Worm (Caenorhabditis elegans) whole organism, mixed stage, embryonic: ENCODE measurements around the gene C17H11.6.

Source experiments
- M03D4.4 ChIP-seq: sonication (generic microtip); optimal IDR thresholded peaks from 2 replicates; lab custom pipeline; 2017; ENCODE audit warnings: mild to moderate bottlenecking, missing genetic modification characterization, missing compliant biosample characterization
- bed-3 ChIP-seq: fragments of 200-800 bp; sonication (Bioruptor generic); optimal IDR thresholded peaks from 3 replicates; lab custom pipeline; 2018; ENCODE audit warnings: mild to moderate bottlenecking, missing genetic modification characterization, moderate library complexity, missing compliant biosample characterization
- blmp-1 ChIP-seq: fragments of 150-350 bp; optimal IDR thresholded peaks from 2 replicates; lab custom pipeline; 2014; ENCODE audit warnings: missing biosample characterization, missing genetic modification characterization
- ceh-39 ChIP-seq: fragments of 150-350 bp; optimal IDR thresholded peaks from 2 replicates; lab custom pipeline; 2014; ENCODE audit warnings: missing biosample characterization, missing genetic modification characterization
- ceh-43 ChIP-seq: fragments of 200-800 bp; sonication (Bioruptor generic); optimal IDR thresholded peaks from 2 replicates; lab custom pipeline; 2018; ENCODE audit warnings: mild to moderate bottlenecking, missing genetic modification characterization, moderate library complexity, missing compliant biosample characterization
- ceh-83 ChIP-seq: fragments of 200-800 bp; sonication (Bioruptor generic); optimal IDR thresholded peaks from 2 replicates; lab custom pipeline; 2018; ENCODE audit warnings: mild to moderate bottlenecking, missing genetic modification characterization, missing compliant biosample characterization
- ces-1 ChIP-seq: fragments of 150-350 bp; optimal IDR thresholded peaks from 2 replicates; lab custom pipeline; 2014; ENCODE audit warnings: missing biosample characterization, missing genetic modification reagents, missing genetic modification characterization
- cnd-1 ChIP-seq: fragments of 200-800 bp; sonication (Bioruptor generic); optimal IDR thresholded peaks from 2 replicates; lab custom pipeline; 2018; ENCODE audit warnings: mild to moderate bottlenecking, missing genetic modification characterization, missing compliant biosample characterization
- drap-1 ChIP-seq: fragments of 200-800 bp; sonication (Bioruptor generic); optimal IDR thresholded peaks from 3 replicates; lab custom pipeline; 2018; ENCODE audit warnings: mild to moderate bottlenecking, missing genetic modification characterization, missing compliant biosample characterization
- elt-1 ChIP-seq: sonication (generic microtip); optimal IDR thresholded peaks from 2 replicates; lab custom pipeline; 2017; ENCODE audit warnings: missing genetic modification characterization, mild to moderate bottlenecking, missing compliant biosample characterization, antibody characterized with exemption, moderate library complexity, borderline replicate concordance; ENCODE audit not compliant: insufficient read depth
- elt-3 ChIP-seq: fragments of 150-350 bp; optimal IDR thresholded peaks from 2 replicates; lab custom pipeline; 2014; ENCODE audit warnings: missing biosample characterization, missing genetic modification characterization
- flh-1 ChIP-seq: fragments of 200-800 bp; sonication (Bioruptor generic); optimal IDR thresholded peaks from 2 replicates; lab custom pipeline; 2018; ENCODE audit warnings: mild to moderate bottlenecking, missing genetic modification characterization, moderate library complexity, missing compliant biosample characterization
- ham-2 ChIP-seq: fragments of 200-800 bp; sonication (Bioruptor generic); optimal IDR thresholded peaks from 2 replicates; lab custom pipeline; 2018; ENCODE audit warnings: mild to moderate bottlenecking, missing genetic modification characterization, missing compliant biosample characterization
- hlh-1 ChIP-seq: fragments of 150-350 bp; optimal IDR thresholded peaks from 2 replicates; lab custom pipeline; 2014; ENCODE audit warnings: missing biosample characterization, missing genetic modification reagents, missing genetic modification characterization
- lin-13 ChIP-seq: fragments of 150-350 bp; optimal IDR thresholded peaks from 2 replicates; lab custom pipeline; 2014; ENCODE audit warnings: missing biosample characterization, missing genetic modification characterization
- lin-32 ChIP-seq: fragments of 200-800 bp; sonication (Bioruptor generic); optimal IDR thresholded peaks from 2 replicates; lab custom pipeline; 2018; ENCODE audit warnings: mild to moderate bottlenecking, missing genetic modification characterization, missing compliant biosample characterization
- lsy-2 ChIP-seq: fragments of 150-350 bp; optimal IDR thresholded peaks from 2 replicates; lab custom pipeline; 2014; ENCODE audit warnings: missing biosample characterization, missing genetic modification characterization
- mab-5 ChIP-seq: fragments of 150-350 bp; optimal IDR thresholded peaks from 2 replicates; lab custom pipeline; 2014; ENCODE audit warnings: missing biosample characterization, missing genetic modification characterization
- mep-1 ChIP-seq: fragments of 150-350 bp; optimal IDR thresholded peaks from 2 replicates; lab custom pipeline; 2017; ENCODE audit warnings: missing biosample characterization, missing genetic modification reagents, missing genetic modification characterization, inconsistent platforms
- mls-2 ChIP-seq: sonication (generic microtip); optimal IDR thresholded peaks from 2 replicates; lab custom pipeline; 2016; ENCODE audit warnings: mild to moderate bottlenecking, missing genetic modification characterization, moderate library complexity, missing compliant biosample characterization
- nhr-12 ChIP-seq: fragments of 150-350 bp; optimal IDR thresholded peaks from 2 replicates; lab custom pipeline; 2014; ENCODE audit warnings: missing biosample characterization, missing genetic modification characterization
- nhr-2 ChIP-seq: fragments of 150-350 bp; optimal IDR thresholded peaks from 2 replicates; lab custom pipeline; 2014; ENCODE audit warnings: missing biosample characterization, missing genetic modification characterization
- nhr-237 ChIP-seq: fragments of 150-350 bp; optimal IDR thresholded peaks from 2 replicates; lab custom pipeline; 2014; ENCODE audit warnings: missing biosample characterization, missing genetic modification characterization
- nhr-28 ChIP-seq: fragments of 150-350 bp; optimal IDR thresholded peaks from 2 replicates; lab custom pipeline; 2014; ENCODE audit warnings: missing biosample characterization, missing genetic modification characterization
- pha-4 ChIP-seq: fragments of 150-350 bp; optimal IDR thresholded peaks from 2 replicates; lab custom pipeline; 2018; ENCODE audit warnings: missing biosample characterization, missing genetic modification reagents, missing genetic modification characterization
- snpc-4 ChIP-seq: fragments of 150-350 bp; optimal IDR thresholded peaks from 2 replicates; lab custom pipeline; 2014; ENCODE audit warnings: missing biosample characterization, missing genetic modification characterization
- sptf-1 ChIP-seq: sonication (generic microtip); optimal IDR thresholded peaks from 2 replicates; lab custom pipeline; 2017; ENCODE audit warnings: mild to moderate bottlenecking, missing genetic modification characterization, moderate library complexity, missing compliant biosample characterization
- tbx-8 ChIP-seq: fragments of 200-800 bp; sonication (Bioruptor generic); optimal IDR thresholded peaks from 2 replicates; lab custom pipeline; 2018; ENCODE audit warnings: mild to moderate bottlenecking, missing genetic modification characterization, moderate library complexity, missing compliant biosample characterization
- unc-120 ChIP-seq: sonication (generic microtip); optimal IDR thresholded peaks from 2 replicates; lab custom pipeline; 2017; ENCODE audit warnings: missing genetic modification characterization, missing compliant biosample characterization; ENCODE audit not compliant: poor library complexity, severe bottlenecking
- unc-39 ChIP-seq: fragments of 150-350 bp; optimal IDR thresholded peaks from 2 replicates; lab custom pipeline; 2014; ENCODE audit warnings: missing biosample characterization, missing genetic modification characterization
- unc-62 ChIP-seq: fragments of 150-350 bp; optimal IDR thresholded peaks from 2 replicates; lab custom pipeline; 2014; ENCODE audit warnings: missing biosample characterization, missing genetic modification reagents, missing genetic modification characterization
- zip-8 ChIP-seq: fragments of 150-350 bp; optimal IDR thresholded peaks from 2 replicates; lab custom pipeline; 2014; ENCODE audit warnings: missing biosample characterization, missing genetic modification characterization
- ztf-11 ChIP-seq: fragments of 150-350 bp; optimal IDR thresholded peaks from 2 replicates; lab custom pipeline; 2014; ENCODE audit warnings: missing biosample characterization, missing genetic modification characterization

C17H11.6 gene

ce11 chrX:8203684-8204083 is at the start of gene C17H11.6:
TSS of gene C17H11.6 (minus strand) at chrX:8203784.
- TF ChIP-seq nhr-12 (no peak), ceh-39 (tag; lab: Kevin White, UChicago) (no peak), elt-1 (tag; lab: Kevin White, UChicago) (no peak), ceh-43 (no peak), unc-62 (GFP tag; lab: Kevin White, UChicago) (no peak), pha-4 (tag; lab: Kevin White, UChicago) (no peak), bed-3 (GFP tag; lab: Kevin White, UChicago) (no peak), nhr-2 (tag; lab: Kevin White, UChicago) (no peak), unc-120 (tag; lab: Kevin White, UChicago) (no peak), lsy-2 (tag; lab: Kevin White, UChicago) (no peak), tbx-8 (GFP tag; lab: Kevin White, UChicago) (no peak), M03D4.4 (tag; lab: Kevin White, UChicago) (no peak), sptf-1 (tag; lab: Kevin White, UChicago) (no peak), nhr-28 (tag; lab: Kevin White, UChicago) (no peak), mab-5 (tag; lab: Kevin White, UChicago) (no peak), ztf-11 (tag; lab: Kevin White, UChicago) (no peak), lin-13 (tag; lab: Kevin White, UChicago) (no peak), nhr-237 (tag; lab: Kevin White, UChicago) (no peak), hlh-1 (no peak)

ce11 chrX:8252293-8252692 is 48.7 kb upstream of the C17H11.6 start, which contains the start of gene M60.6:
TSS of gene M60.6 (minus strand) at chrX:8252458.
- no peak for TF ChIP-seq tbx-8 (GFP tag; lab: Kevin White, UChicago)
- peak; percentile 57 for TF ChIP-seq ces-1 (GFP tag; lab: Kevin White, UChicago)
- TF ChIP-seq hlh-1 = no peak
- TF ChIP-seq ham-2 = peak; percentile 49
- no peak for TF ChIP-seq elt-1 (tag; lab: Kevin White, UChicago)

ce11 chrX:8247088-8247487 is 43.5 kb upstream of the C17H11.6 start:
- TF ChIP-seq pha-4 (tag; lab: Kevin White, UChicago) (no peak), lsy-2 (tag; lab: Kevin White, UChicago) (no peak), ceh-83 (GFP tag; lab: Kevin White, UChicago) (no peak), unc-120 (tag; lab: Kevin White, UChicago) (no peak), nhr-28 (tag; lab: Kevin White, UChicago) (no peak), blmp-1 (tag; lab: Kevin White, UChicago) (no peak), mep-1 (tag; lab: Kevin White, UChicago) (no peak), cnd-1 (tag; lab: Kevin White, UChicago) (no peak), bed-3 (GFP tag; lab: Kevin White, UChicago) (no peak), ceh-43 (no peak), lin-13 (tag; lab: Kevin White, UChicago) (no peak), lin-32 (GFP tag; lab: Kevin White, UChicago) (no peak), drap-1 (GFP tag; lab: Kevin White, UChicago) (no peak), nhr-237 (tag; lab: Kevin White, UChicago) (no peak), flh-1 (GFP tag; lab: Kevin White, UChicago) (no peak), elt-1 (tag; lab: Kevin White, UChicago) (no peak), mls-2 (tag; lab: Kevin White, UChicago) (no peak), unc-62 (GFP tag; lab: Kevin White, UChicago) (no peak), ham-2 (no peak)

ce11 chrX:8246126-8246525 is 42.5 kb upstream of the C17H11.6 start, which contains the start of gene kqt-2:
TSS of gene kqt-2 (minus strand) at chrX:8246369.
- TF ChIP-seq elt-3 (no peak), unc-120 (tag; lab: Kevin White, UChicago) (no peak), flh-1 (GFP tag; lab: Kevin White, UChicago) (no peak), ceh-43 (no peak), snpc-4 (tag; lab: Kevin White, UChicago) (no peak), cnd-1 (tag; lab: Kevin White, UChicago) (no peak), mep-1 (tag; lab: Kevin White, UChicago) (no peak), zip-8 (tag; lab: Kevin White, UChicago) (no peak), bed-3 (GFP tag; lab: Kevin White, UChicago) (no peak), nhr-12 (no peak), unc-62 (GFP tag; lab: Kevin White, UChicago) (no peak), mab-5 (tag; lab: Kevin White, UChicago) (no peak), unc-39 (no peak)
